Fruit fly (Drosophila melanogaster) whole organism, embryonic: Measurements from ENCODE around the gene Lcch3.

Experiments
- bowl ChIP-seq: fragments of 200-800 bp; sonication (Bioruptor generic); IDR thresholded peaks from 2 replicates; pipeline ENCODE4 v1.3.6; 2022; ENCODE audit warnings: missing biosample characterization, missing genetic modification characterization
- cg ChIP-seq: fragments of 200-800 bp; sonication (Bioruptor generic); optimal IDR thresholded peaks from 3 replicates; lab custom pipeline; 2019; ENCODE audit warnings: missing biosample characterization, mild to moderate bottlenecking, missing genetic modification characterization, moderate library complexity
- mirr ChIP-seq: fragments of 200-800 bp; sonication (Bioruptor generic); optimal IDR thresholded peaks from 3 replicates; lab custom pipeline; 2018; ENCODE audit warnings: missing biosample characterization, mild to moderate bottlenecking, missing genetic modification characterization

The Lcch3 gene

dm6 chrX:15974125-15974524, 49.2 kb downstream of the Lcch3 start, which contains the start of gene Or13a:
Gene Or13a (plus strand): TSS chrX:15974425.
- TF ChIP-seq cg (GFP tag; lab: Kevin White, UChicago) (no peak), mirr (no peak)

DNA sequence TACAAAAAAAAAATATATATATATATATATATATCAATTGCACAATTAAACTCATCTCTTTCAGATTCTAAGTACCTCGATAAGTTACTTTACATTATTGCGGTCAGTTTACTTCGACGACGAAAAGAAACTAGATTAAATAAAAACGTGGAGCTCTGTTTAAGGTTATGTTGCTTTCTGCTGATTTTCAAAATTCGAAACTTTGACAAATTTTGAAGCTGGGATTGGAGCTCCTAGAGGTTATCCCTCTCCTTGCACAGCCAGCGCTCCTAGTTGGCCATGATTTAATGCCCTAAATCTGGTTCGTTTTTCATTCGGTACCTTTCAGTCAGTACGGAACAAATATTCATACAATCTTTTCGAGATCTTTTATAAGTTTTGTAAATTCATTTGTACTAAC, 51.7 kb downstream of the Lcch3 start, which contains the start of gene CG42766:
CG42766 (plus strand) TSS at position 301 of the 400 bp plus-strand sequence.
- no peak for TF ChIP-seq bowl (GFP tag; lab: Robert Waterston, UW)
- TF ChIP-seq, all 482 proteins: peak for 0
